Fruit fly (Drosophila melanogaster): Measurements from ENCODE around the gene RpL26.
A peak's percentile ranks its signal among the peaks of the same experiment; 100 is the strongest.

Gene RpL26

DNA sequence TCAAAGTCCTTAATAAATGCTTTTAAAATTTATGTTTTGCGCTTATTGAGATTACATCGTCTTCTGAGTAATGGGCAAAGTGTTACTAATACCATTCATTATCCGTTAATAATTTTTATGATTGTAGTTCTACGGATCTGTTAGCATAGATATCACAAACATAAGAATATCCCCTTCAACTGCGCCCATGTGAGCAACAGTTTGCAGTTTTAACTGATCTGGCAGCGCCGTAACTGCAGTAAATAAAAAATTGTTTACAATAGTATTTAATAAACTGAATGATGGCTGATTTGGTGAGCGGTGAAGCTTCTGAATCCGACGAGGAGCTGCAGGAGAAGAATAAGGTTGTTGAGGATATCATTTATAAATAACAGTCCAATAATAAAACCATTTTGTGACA lies 28.6 kb upstream of the RpL26 start, which contains the start of gene Blos3 (continued):
- TF ChIP-seq bab2 (GFP tag; optimal IDR thresholded peaks at IDR 0.05) (peak; percentile 29), CG6813 (GFP tag; optimal IDR thresholded peaks at IDR 0.05) (no peak), Dref (GFP tag; IDR thresholded peaks at IDR 0.05) (no peak), CG31224 (GFP tag; IDR thresholded peaks at IDR 0.05) (no peak), CG17802 (tag; optimal IDR thresholded peaks at IDR 0.05) (peak; percentile 22), Rfx (GFP tag; IDR thresholded peaks at IDR 0.05) (peak; percentile 52; the same call in 1 of the 2 replicates), CG7987 (GFP tag; optimal IDR thresholded peaks at IDR 0.05) (peak; percentile 46), Ptx1 (GFP tag; IDR thresholded peaks at IDR 0.05) (peak; percentile 18; the same call in 1 of the 2 replicates), odd (GFP tag; optimal IDR thresholded peaks at IDR 0.05) (no peak), dpn (GFP tag; optimal IDR thresholded peaks at IDR 0.05) (peak; percentile 43 to 56), pita (GFP tag; optimal IDR thresholded peaks at IDR 0.05) (no peak), Dip3 (GFP tag; optimal IDR thresholded peaks at IDR 0.05) (peak; percentile 11), CG4360 (GFP tag; IDR thresholded peaks at IDR 0.05) (no peak), sima (GFP tag; optimal IDR thresholded peaks at IDR 0.05) (peak; percentile 11), caup (GFP tag; optimal IDR thresholded peaks at IDR 0.05; ENCODE audit: severe bottlenecking) (peak; percentile 23), crc (GFP tag; optimal IDR thresholded peaks at IDR 0.05) (peak; percentile 29), fd3F (GFP tag; optimal IDR thresholded peaks at IDR 0.05) (no peak), CG14965 (GFP tag; optimal IDR thresholded peaks at IDR 0.05; ENCODE audit: borderline replicate concordance) (no peak), B-H2 (GFP tag; optimal IDR thresholded peaks at IDR 0.05) (no peak), CG6689 (GFP tag; IDR thresholded peaks at IDR 0.05) (peak; percentile 42; the same call in 1 of the 2 replicates), amos (GFP tag; IDR thresholded peaks at IDR 0.05; ENCODE audit: partially characterized antibody) (no peak), CG10321 (GFP tag; IDR thresholded peaks at IDR 0.05) (no peak), CG34224 (GFP tag; IDR thresholded peaks at IDR 0.05; ENCODE audit: partially characterized antibody) (no peak), pfk (GFP tag; optimal IDR thresholded peaks at IDR 0.05) (no peak), ab (GFP tag; optimal IDR thresholded peaks at IDR 0.05) (no peak), CG8290 (GFP tag; optimal IDR thresholded peaks at IDR 0.05) (no peak), CG8290 (tag; optimal IDR thresholded peaks at IDR 0.05) (no peak), fru (optimal IDR thresholded peaks at IDR 0.05) (no peak), CG10431 (GFP tag; optimal IDR thresholded peaks at IDR 0.05) (no peak), ro (GFP tag; IDR thresholded peaks at IDR 0.05) (no peak), schlank (tag; optimal IDR thresholded peaks at IDR 0.05) (no peak), CG33557 (GFP tag; optimal IDR thresholded peaks at IDR 0.05) (no peak), tap (tag; optimal IDR thresholded peaks at IDR 0.05) (no peak), tup (GFP tag; optimal IDR thresholded peaks at IDR 0.05) (no peak), luna (GFP tag; optimal IDR thresholded peaks at IDR 0.05) (no peak), Mrtf (GFP tag; IDR thresholded peaks at IDR 0.05) (no peak), ken (GFP tag; IDR thresholded peaks at IDR 0.05) (peak; percentile 67; the same call in 1 of the 3 replicates), Abd-B (GFP tag; optimal IDR thresholded peaks at IDR 0.05) (peak; percentile 25), CG17912 (GFP tag; optimal IDR thresholded peaks at IDR 0.05) (peak; percentile 51), fd64A (GFP tag; optimal IDR thresholded peaks at IDR 0.05) (no peak), chinmo (GFP tag; IDR thresholded peaks at IDR 0.05; ENCODE audit: partially characterized antibody) (peak; percentile 69; the same call in 3 of the 4 replicates), CG7271 (tag; optimal IDR thresholded peaks at IDR 0.05) (no peak), twi (tag; optimal IDR thresholded peaks at IDR 0.05) (no peak), Dip2 (GFP tag; IDR thresholded peaks at IDR 0.05) (no peak), Dek (tag; optimal IDR thresholded peaks at IDR 0.05) (peak; percentile 3), lola (GFP tag; optimal IDR thresholded peaks at IDR 0.05) (peak in 1 of 3 experiments; percentile 26), PHDP (tag; optimal IDR thresholded peaks at IDR 0.05) (no peak), CG7372 (GFP tag; IDR thresholded peaks at IDR 0.05) (no peak; the same call in 1 of the 2 replicates), Gug (GFP tag; IDR thresholded peaks at IDR 0.05) (peak; percentile 38; the same call in 2 of the 4 replicates), eyg (GFP tag; optimal IDR thresholded peaks at IDR 0.05) (peak; percentile 21), HLH54F (GFP tag; optimal IDR thresholded peaks at IDR 0.05) (peak; percentile 19)
